Worm (Caenorhabditis elegans): ENCODE measurements around the gene ccm-2.

ce11 chrIV:1838583-1838982 lies 4.2 kb downstream of the ccm-2 start:
- no peak for TF ChIP-seq nfya-1 (tag; optimal IDR thresholded peaks at IDR 0.05)
- no peak for TF ChIP-seq pha-4 (tag; optimal IDR thresholded peaks at IDR 0.05)
- TF ChIP-seq gmeb-2 (tag; optimal IDR thresholded peaks at IDR 0.05): no peak
- no peak for TF ChIP-seq nhr-11 (tag; optimal IDR thresholded peaks at IDR 0.05)
- TF ChIP-seq elt-4 (tag; optimal IDR thresholded peaks at IDR 0.05): no peak
- no peak for TF ChIP-seq hlh-8 (tag; optimal IDR thresholded peaks at IDR 0.05)
- no peak for TF ChIP-seq syd-9 (tag; optimal IDR thresholded peaks at IDR 0.05)
- no peak for TF ChIP-seq hlh-30 (tag; optimal IDR thresholded peaks at IDR 0.05; ENCODE audit: insufficient read depth)
- no peak for TF ChIP-seq unc-42 (tag; optimal IDR thresholded peaks at IDR 0.05)
- no peak for TF ChIP-seq unc-86 (tag; optimal IDR thresholded peaks at IDR 0.05)
- no peak for TF ChIP-seq ceh-18 (tag; optimal IDR thresholded peaks at IDR 0.05)
- peak; percentile 16 for TF ChIP-seq unc-55 (GFP tag; optimal IDR thresholded peaks at IDR 0.05)
- no peak for TF ChIP-seq pros-1 (tag; optimal IDR thresholded peaks at IDR 0.05)
- TF ChIP-seq ceh-6 (GFP tag; optimal IDR thresholded peaks at IDR 0.05): no peak

All from whole organism, late embryonic.